Worm (Caenorhabditis elegans) whole organism, young adult: ENCODE data around the gene C27F2.7.
A peak's percentile ranks its signal among the peaks of the same experiment; 100 is the strongest.
"Not testable (repeated sequence)": the region's sequence is repeated elsewhere in the genome, so short reads cannot be mapped to it uniquely, and the experiment has no call there.

Experiments used
- B0035.1 ChIP-seq: sonication (generic microtip); optimal IDR thresholded peaks from 2 replicates; lab custom pipeline; 2016; ENCODE audit warnings: missing genetic modification characterization, mild to moderate bottlenecking, missing compliant biosample characterization, missing genotype, missing genetic modification reagents
- D2030.7 ChIP-seq: fragments of 200-800 bp; sonication (Bioruptor generic); IDR thresholded peaks from 2 replicates; pipeline ENCODE4 v1.3.6; 2022; ENCODE audit warnings: missing genetic modification reagents, missing genetic modification characterization, missing compliant biosample characterization
- F22D6.2 ChIP-seq: sonication (generic microtip); optimal IDR thresholded peaks from 2 replicates; lab custom pipeline; 2016; ENCODE audit warnings: mild to moderate bottlenecking, missing genetic modification characterization, missing compliant biosample characterization
- F33H1.4 ChIP-seq: fragments of 200-800 bp; sonication (Bioruptor generic); IDR thresholded peaks from 2 replicates; pipeline ENCODE4 v1.3.6; 2022; ENCODE audit warnings: missing genetic modification reagents, missing genetic modification characterization, missing compliant biosample characterization
- K11D2.4 ChIP-seq: fragments of 200-800 bp; sonication (Bioruptor generic); IDR thresholded peaks from 2 replicates; pipeline ENCODE4 v1.3.6; 2022; ENCODE audit warnings: missing genetic modification reagents, missing genetic modification characterization, missing compliant biosample characterization
- Y67H2A.10 ChIP-seq: fragments of 200-800 bp; sonication (Bioruptor generic); conservative IDR thresholded peaks from 2 replicates; pipeline ENCODE4 v1.3.6; 2022; ENCODE audit warnings: missing genetic modification reagents, missing genetic modification characterization, missing compliant biosample characterization
- aptf-2 ChIP-seq: fragments of 200-800 bp; sonication (Bioruptor generic); conservative IDR thresholded peaks from 2 replicates; pipeline ENCODE4 v1.3.6; 2022; ENCODE audit warnings: missing genetic modification reagents, missing genetic modification characterization, missing compliant biosample characterization
- atf-7 ChIP-seq: sonication (generic microtip); optimal IDR thresholded peaks from 2 replicates; lab custom pipeline; 2017; ENCODE audit warnings: mild to moderate bottlenecking, missing genetic modification characterization, missing compliant biosample characterization
- attf-6 ChIP-seq: fragments of 200-800 bp; sonication (Bioruptor generic); IDR thresholded peaks from 2 replicates; pipeline ENCODE4 v1.3.6; 2022; ENCODE audit warnings: missing genetic modification reagents, missing genetic modification characterization, missing compliant biosample characterization
- bed-1 ChIP-seq: fragments of 200-800 bp; sonication (Bioruptor generic); IDR thresholded peaks from 2 replicates; pipeline ENCODE4 v1.3.6; 2022; ENCODE audit warnings: missing genetic modification reagents, missing genetic modification characterization, missing compliant biosample characterization
- bed-2 ChIP-seq: fragments of 200-800 bp; sonication (Bioruptor generic); IDR thresholded peaks from 2 replicates; pipeline ENCODE4 v1.3.6; 2022; ENCODE audit warnings: missing genetic modification reagents, missing genetic modification characterization, missing compliant biosample characterization
- ceh-91 ChIP-seq: fragments of 200-800 bp; sonication (Bioruptor generic); IDR thresholded peaks from 2 replicates; pipeline ENCODE4 v1.3.6; 2022; ENCODE audit warnings: missing genetic modification reagents, missing genetic modification characterization, missing compliant biosample characterization
- die-1 ChIP-seq: sonication (generic microtip); optimal IDR thresholded peaks from 2 replicates; lab custom pipeline; 2016; ENCODE audit warnings: missing genotype, mild to moderate bottlenecking, missing genetic modification characterization, missing compliant biosample characterization
- dox-1 ChIP-seq: fragments of 200-800 bp; sonication (Bioruptor generic); IDR thresholded peaks from 2 replicates; pipeline ENCODE4 v1.3.6; 2022; ENCODE audit warnings: missing genetic modification reagents, missing genetic modification characterization, missing compliant biosample characterization
- dpl-1 ChIP-seq: fragments of 150-350 bp; optimal IDR thresholded peaks from 2 replicates; lab custom pipeline; 2014; ENCODE audit warnings: missing biosample characterization, missing genetic modification reagents, missing genetic modification characterization
- efl-1 ChIP-seq: fragments of 150-350 bp; optimal IDR thresholded peaks from 2 replicates; lab custom pipeline; 2014; ENCODE audit warnings: missing biosample characterization, missing genetic modification reagents, missing genetic modification characterization
- egrh-3 ChIP-seq: fragments of 200-800 bp; sonication (Bioruptor generic); IDR thresholded peaks from 2 replicates; pipeline ENCODE4 v1.3.6; 2022; ENCODE audit warnings: missing genetic modification reagents, missing genetic modification characterization, missing compliant biosample characterization
- gei-17 ChIP-seq: fragments of 200-800 bp; sonication (Bioruptor generic); optimal IDR thresholded peaks from 2 replicates; lab custom pipeline; 2018; ENCODE audit warnings: mild to moderate bottlenecking, missing genetic modification characterization, missing compliant biosample characterization
- let-607 ChIP-seq, 2 experiments: fragments of 200-800 bp in 1 of 2; sonication (Bioruptor generic) in 1 of 2; sonication (generic microtip) in 1 of 2; optimal IDR thresholded peaks; 2 replicates each; lab custom pipeline; 2016 to 2018; ENCODE audit warnings: mild to moderate bottlenecking in 2 of 2, missing compliant biosample characterization in 2 of 2, missing genetic modification characterization in 2 of 2, moderate library complexity in 2 of 2, missing genotype in 1 of 2
- lin-26 ChIP-seq: fragments of 200-800 bp; sonication (Bioruptor generic); IDR thresholded peaks from 2 replicates; pipeline ENCODE4 v1.3.6; 2022; ENCODE audit warnings: missing genetic modification reagents, missing genetic modification characterization, missing compliant biosample characterization
- lin-54 ChIP-seq: fragments of 200-800 bp; sonication (Bioruptor generic); optimal IDR thresholded peaks from 2 replicates; lab custom pipeline; 2018; ENCODE audit warnings: mild to moderate bottlenecking, missing genetic modification characterization, missing compliant biosample characterization
- lsl-1 ChIP-seq: fragments of 200-800 bp; sonication (Bioruptor generic); optimal IDR thresholded peaks from 2 replicates; lab custom pipeline; 2018; ENCODE audit warnings: mild to moderate bottlenecking, missing genetic modification characterization, moderate library complexity, missing compliant biosample characterization
- madf-10 ChIP-seq: sonication (generic microtip); optimal IDR thresholded peaks from 2 replicates; lab custom pipeline; 2016; ENCODE audit warnings: mild to moderate bottlenecking, missing genetic modification characterization, missing compliant biosample characterization
- madf-6 ChIP-seq: fragments of 200-800 bp; sonication (Bioruptor generic); IDR thresholded peaks from 2 replicates; pipeline ENCODE4 v1.3.6; 2022; ENCODE audit warnings: missing genetic modification reagents, missing genetic modification characterization, missing compliant biosample characterization
- madf-8 ChIP-seq: fragments of 200-800 bp; sonication (Bioruptor generic); conservative IDR thresholded peaks from 2 replicates; pipeline ENCODE4 v1.3.6; 2022; ENCODE audit warnings: missing genetic modification reagents, missing genetic modification characterization, missing compliant biosample characterization
- rec-8 ChIP-seq, 2 experiments: sonication (generic microtip); optimal IDR thresholded peaks; 2 replicates each; lab custom pipeline; 2016; ENCODE audit warnings: mild to moderate bottlenecking in 2 of 2, missing genetic modification characterization in 2 of 2, missing genetic modification reagents in 2 of 2, missing genotype in 2 of 2, missing biosample characterization in 1 of 2, missing compliant biosample characterization in 1 of 2, moderate library complexity in 1 of 2
- snpc-1.1 ChIP-seq: sonication (generic microtip); optimal IDR thresholded peaks from 2 replicates; lab custom pipeline; 2017; ENCODE audit warnings: missing genetic modification characterization, mild to moderate bottlenecking, missing compliant biosample characterization, antibody characterized with exemption, moderate library complexity, missing genotype, missing genetic modification reagents; ENCODE audit not compliant: insufficient read depth
- snpc-1.3 ChIP-seq: sonication (generic microtip); optimal IDR thresholded peaks from 2 replicates; lab custom pipeline; 2017; ENCODE audit warnings: missing genetic modification characterization, mild to moderate bottlenecking, missing compliant biosample characterization, antibody characterized with exemption, moderate library complexity, missing genotype, missing genetic modification reagents; ENCODE audit not compliant: insufficient read depth
- zim-3 ChIP-seq: sonication (generic microtip); optimal IDR thresholded peaks from 2 replicates; lab custom pipeline; 2017; ENCODE audit warnings: mild to moderate bottlenecking, missing genetic modification characterization, moderate library complexity, missing compliant biosample characterization
- ztf-26 ChIP-seq: sonication (generic microtip); optimal IDR thresholded peaks from 2 replicates; lab custom pipeline; 2017; ENCODE audit warnings: missing genetic modification characterization, missing compliant biosample characterization
- ztf-6 ChIP-seq: fragments of 200-800 bp; sonication (Bioruptor generic); IDR thresholded peaks from 2 replicates; pipeline ENCODE4 v1.3.6; 2022; ENCODE audit warnings: missing genetic modification reagents, missing genetic modification characterization, missing compliant biosample characterization

The C27F2.7 gene

ce11 chrIII:4986790-4987259 lies 2.5 kb upstream of the C27F2.7 start, which contains the start of the genes C27F2.10 and wdr-60:
TSS of gene C27F2.10 (minus strand) at chrIII:4986898.
TSS of gene wdr-60 (plus strand) at chrIII:4987209.
- TF ChIP-seq dox-1 (GFP tag; lab: Robert Waterston, UW) (0 out of 2 replicates have a peak, but pooled peaks have one; percentile 21), madf-8 (GFP tag; lab: Robert Waterston, UW) (0 out of 2 replicates have a peak, but pooled peaks have one; percentile 5), madf-6 (GFP tag; lab: Robert Waterston, UW) (peak; percentile 63), dpl-1 (GFP tag; lab: Kevin White, UChicago) (peak; percentile 58), lin-26 (no peak), F33H1.4 (GFP tag; lab: Robert Waterston, UW) (peak; percentile 37; the same call in 1 of the 2 replicates), die-1 (tag; lab: Kevin White, UChicago) (no peak), let-607 (tag; optimal IDR thresholded peaks at IDR 0.05; lab: Kevin White, UChicago) (no peak), lin-54 (GFP tag; lab: Kevin White, UChicago) (peak; percentile 78), lsl-1 (GFP tag; lab: Kevin White, UChicago) (peak; percentile 17), efl-1 (GFP tag; lab: Kevin White, UChicago) (peak; percentile 63)

ce11 chrIII:4983961-4984360 lies 333 bp downstream of the C27F2.7 start:
- no peak for TF ChIP-seq F22D6.2 (tag; lab: Kevin White, UChicago)
- TF ChIP-seq, all 124 proteins: peak for 0

- not testable (repeated sequence) for TF ChIP-seq ztf-26 (tag; lab: Kevin White, UChicago); attf-6; rec-8 (tag; optimal IDR thresholded peaks at IDR 0.05; lab: Kevin White, UChicago)
- TF ChIP-seq, all 124 proteins: peak for 0; not testable (repeated sequence) for 124
Measured at ce11 chrIII:4980367-4980766, 3.9 kb downstream of the C27F2.7 start, which contains the start of gene C27F2.6. TSS of gene C27F2.6 (minus strand) at chrIII:4980467.

- TF ChIP-seq snpc-1.3, result no peak
- no peak for TF ChIP-seq bed-2 (GFP tag; lab: Robert Waterston, UW)
- no peak for TF ChIP-seq D2030.7 (GFP tag; lab: Robert Waterston, UW)
- no peak for TF ChIP-seq Y67H2A.10 (GFP tag; lab: Robert Waterston, UW)
- TF ChIP-seq aptf-2 (GFP tag; lab: Robert Waterston, UW), result no peak
- no peak for TF ChIP-seq zim-3 (tag; lab: Kevin White, UChicago)
- no peak for TF ChIP-seq bed-1 (GFP tag; lab: Robert Waterston, UW)
- TF ChIP-seq snpc-1.1 (tag; lab: Kevin White, UChicago), result no peak
- TF ChIP-seq ceh-91, result no peak
- TF ChIP-seq gei-17 (GFP tag; lab: Kevin White, UChicago), result no peak
- TF ChIP-seq dox-1 (GFP tag; lab: Robert Waterston, UW), result no peak
Measured at ce11 chrIII:4968146-4968545, 16.1 kb downstream of the C27F2.7 start.

ce11 chrIII:4967236-4967635 lies 17.1 kb downstream of the C27F2.7 start:
- TF ChIP-seq atf-7, result no peak
- TF ChIP-seq madf-10 (tag; lab: Kevin White, UChicago), result no peak
- no peak for TF ChIP-seq K11D2.4 (GFP tag; lab: Robert Waterston, UW)
- no peak for TF ChIP-seq gei-17 (GFP tag; lab: Kevin White, UChicago)
- TF ChIP-seq B0035.1 (tag; lab: Kevin White, UChicago), result no peak
- no peak for TF ChIP-seq ztf-6 (GFP tag; lab: Robert Waterston, UW)
- TF ChIP-seq egrh-3 (GFP tag; lab: Robert Waterston, UW), result no peak
- TF ChIP-seq lin-26, result no peak
